Worm (Caenorhabditis elegans) whole organism, L3 larva: ENCODE measurements around the gene Y50E8A.1.

ENCODE experiments used
- R02D3.7 ChIP-seq: fragments of 150-350 bp; optimal IDR thresholded peaks from 2 replicates; lab custom pipeline; 2014; ENCODE audit warnings: missing biosample characterization, missing genetic modification characterization
- ZK546.5 ChIP-seq: sonication (generic microtip); optimal IDR thresholded peaks from 2 replicates; lab custom pipeline; 2017; ENCODE audit warnings: missing biosample characterization, missing genetic modification characterization
- aly-2 ChIP-seq: fragments of 150-350 bp; optimal IDR thresholded peaks from 2 replicates; lab custom pipeline; 2014; ENCODE audit warnings: missing biosample characterization, missing genetic modification characterization
- ama-1 ChIP-seq: fragments of 150-350 bp; optimal IDR thresholded peaks from 2 replicates; lab custom pipeline; 2018
- ceh-28 ChIP-seq: fragments of 150-350 bp; optimal IDR thresholded peaks from 2 replicates; lab custom pipeline; 2014; ENCODE audit warnings: missing biosample characterization, missing genetic modification reagents, missing genetic modification characterization
- ceh-82 ChIP-seq: fragments of 150-350 bp; optimal IDR thresholded peaks from 2 replicates; lab custom pipeline; 2014; ENCODE audit warnings: missing biosample characterization, missing genetic modification characterization
- ceh-9 ChIP-seq: sonication (generic microtip); optimal IDR thresholded peaks from 2 replicates; lab custom pipeline; 2018; ENCODE audit warnings: missing biosample characterization, missing genetic modification characterization
- daf-12 ChIP-seq: fragments of 150-350 bp; optimal IDR thresholded peaks from 2 replicates; lab custom pipeline; 2014; ENCODE audit warnings: missing biosample characterization, missing genetic modification reagents, missing genetic modification characterization
- egl-27 ChIP-seq: sonication (generic microtip); optimal IDR thresholded peaks from 4 replicates; lab custom pipeline; 2017; ENCODE audit warnings: missing biosample characterization, missing genetic modification reagents, missing genetic modification characterization
- egl-5 ChIP-seq: fragments of 150-350 bp; optimal IDR thresholded peaks from 2 replicates; lab custom pipeline; 2017; ENCODE audit warnings: missing biosample characterization, missing genetic modification reagents, missing genetic modification characterization, inconsistent platforms
- elt-1 ChIP-seq: fragments of 150-350 bp; optimal IDR thresholded peaks from 2 replicates; lab custom pipeline; 2014; ENCODE audit warnings: missing biosample characterization, missing genetic modification characterization
- elt-2 ChIP-seq: sonication (generic microtip); optimal IDR thresholded peaks from 2 replicates; lab custom pipeline; 2016; ENCODE audit warnings: missing genetic modification reagents, mild to moderate bottlenecking, missing genetic modification characterization, missing compliant biosample characterization
- eor-1 ChIP-seq, 2 experiments: fragments of 150-350 bp; optimal IDR thresholded peaks; 2 replicates each; lab custom pipeline; 2014 to 2018; ENCODE audit warnings: missing biosample characterization in 2 of 2, missing genetic modification characterization in 2 of 2
- fkh-10 ChIP-seq: sonication (generic microtip); optimal IDR thresholded peaks from 2 replicates; lab custom pipeline; 2017; ENCODE audit warnings: missing biosample characterization, missing genetic modification reagents, missing genetic modification characterization
- fkh-2 ChIP-seq: fragments of 150-350 bp; optimal IDR thresholded peaks from 2 replicates; lab custom pipeline; 2014; ENCODE audit warnings: missing biosample characterization, missing genetic modification reagents, missing genetic modification characterization
- fos-1 ChIP-seq: fragments of 150-350 bp; optimal IDR thresholded peaks from 2 replicates; lab custom pipeline; 2014; ENCODE audit warnings: missing biosample characterization, missing genetic modification characterization
- lin-15B ChIP-seq: fragments of 150-350 bp; optimal IDR thresholded peaks from 2 replicates; lab custom pipeline; 2014; ENCODE audit warnings: missing biosample characterization, missing genetic modification characterization
- lin-39 ChIP-seq: fragments of 150-350 bp; optimal IDR thresholded peaks from 2 replicates; lab custom pipeline; 2018; ENCODE audit warnings: missing biosample characterization, missing genetic modification reagents, missing genetic modification characterization
- mdl-1 ChIP-seq: fragments of 150-350 bp; optimal IDR thresholded peaks from 2 replicates; lab custom pipeline; 2014; ENCODE audit warnings: missing biosample characterization, missing genetic modification characterization
- mml-1 ChIP-seq: fragments of 150-350 bp; sonication (generic microtip); optimal IDR thresholded peaks from 3 replicates; lab custom pipeline; 2014; ENCODE audit warnings: missing biosample characterization, missing genetic modification characterization
- nfya-1 ChIP-seq: sonication (generic microtip); optimal IDR thresholded peaks from 2 replicates; lab custom pipeline; 2017; ENCODE audit warnings: missing genetic modification characterization, mild to moderate bottlenecking, missing compliant biosample characterization, antibody characterized with exemption, moderate library complexity; ENCODE audit not compliant: insufficient read depth
- nhr-11 ChIP-seq: fragments of 150-350 bp; optimal IDR thresholded peaks from 2 replicates; lab custom pipeline; 2014; ENCODE audit warnings: missing biosample characterization, missing genetic modification characterization
- nhr-12 ChIP-seq: fragments of 150-350 bp; optimal IDR thresholded peaks from 2 replicates; lab custom pipeline; 2014; ENCODE audit warnings: missing biosample characterization, missing genetic modification characterization
- nhr-23 ChIP-seq: fragments of 150-350 bp; optimal IDR thresholded peaks from 2 replicates; lab custom pipeline; 2014; ENCODE audit warnings: missing biosample characterization, missing genetic modification reagents, missing genetic modification characterization
- nhr-237 ChIP-seq: fragments of 150-350 bp; optimal IDR thresholded peaks from 2 replicates; lab custom pipeline; 2014; ENCODE audit warnings: missing biosample characterization, missing genetic modification characterization
- nhr-25 ChIP-seq: sonication (generic microtip); optimal IDR thresholded peaks from 2 replicates; lab custom pipeline; 2017; ENCODE audit warnings: missing biosample characterization, missing genetic modification characterization
- nhr-28 ChIP-seq: fragments of 150-350 bp; optimal IDR thresholded peaks from 2 replicates; lab custom pipeline; 2014; ENCODE audit warnings: missing biosample characterization, missing genetic modification characterization
- nhr-43 ChIP-seq: sonication (generic microtip); optimal IDR thresholded peaks from 2 replicates; lab custom pipeline; 2016; ENCODE audit warnings: mild to moderate bottlenecking, missing genetic modification characterization, missing compliant biosample characterization; ENCODE audit not compliant: poor library complexity, severe bottlenecking
- nhr-67 ChIP-seq: fragments of 150-350 bp; optimal IDR thresholded peaks from 2 replicates; lab custom pipeline; 2014; ENCODE audit warnings: missing biosample characterization, missing genetic modification characterization
- nhr-77 ChIP-seq: fragments of 150-350 bp; optimal IDR thresholded peaks from 2 replicates; lab custom pipeline; 2014; ENCODE audit warnings: missing biosample characterization, missing genetic modification characterization
- pha-4 ChIP-seq: fragments of 150-350 bp; optimal IDR thresholded peaks from 2 replicates; lab custom pipeline; 2014; ENCODE audit warnings: missing biosample characterization, missing genetic modification reagents, missing genetic modification characterization
- pqm-1 ChIP-seq: fragments of 150-350 bp; optimal IDR thresholded peaks from 2 replicates; lab custom pipeline; 2017; ENCODE audit warnings: missing biosample characterization, missing genetic modification characterization, inconsistent platforms
- sea-2 ChIP-seq: fragments of 150-350 bp; sonication (generic microtip); optimal IDR thresholded peaks from 4 replicates; lab custom pipeline; 2014; ENCODE audit warnings: missing biosample characterization, missing genetic modification reagents, missing genetic modification characterization
- skn-1 ChIP-seq: fragments of 150-350 bp; optimal IDR thresholded peaks from 2 replicates; lab custom pipeline; 2014; ENCODE audit warnings: missing biosample characterization, missing genetic modification characterization
- snpc-4 ChIP-seq: fragments of 150-350 bp; optimal IDR thresholded peaks from 2 replicates; lab custom pipeline; 2014; ENCODE audit warnings: missing biosample characterization, missing genetic modification characterization
- tbx-2 ChIP-seq: sonication (generic microtip); optimal IDR thresholded peaks from 2 replicates; lab custom pipeline; 2016; ENCODE audit warnings: mild to moderate bottlenecking, missing genetic modification characterization, missing compliant biosample characterization
- unc-39 ChIP-seq: sonication (generic microtip); optimal IDR thresholded peaks from 4 replicates; lab custom pipeline; 2017; ENCODE audit warnings: missing biosample characterization, missing genetic modification characterization
- unc-62 ChIP-seq: fragments of 150-350 bp; sonication (generic microtip); optimal IDR thresholded peaks from 4 replicates; lab custom pipeline; 2014; ENCODE audit warnings: missing biosample characterization, missing genetic modification reagents, missing genetic modification characterization
- zag-1 ChIP-seq: fragments of 150-350 bp; optimal IDR thresholded peaks from 2 replicates; lab custom pipeline; 2014; ENCODE audit warnings: missing biosample characterization, missing genetic modification characterization
- ztf-11 ChIP-seq: fragments of 150-350 bp; optimal IDR thresholded peaks from 2 replicates; lab custom pipeline; 2014; ENCODE audit warnings: missing biosample characterization, missing genetic modification characterization
- ztf-4 ChIP-seq: fragments of 150-350 bp; optimal IDR thresholded peaks from 2 replicates; lab custom pipeline; 2014; ENCODE audit warnings: missing biosample characterization, missing genetic modification characterization

Y50E8A.1 gene

DNA sequence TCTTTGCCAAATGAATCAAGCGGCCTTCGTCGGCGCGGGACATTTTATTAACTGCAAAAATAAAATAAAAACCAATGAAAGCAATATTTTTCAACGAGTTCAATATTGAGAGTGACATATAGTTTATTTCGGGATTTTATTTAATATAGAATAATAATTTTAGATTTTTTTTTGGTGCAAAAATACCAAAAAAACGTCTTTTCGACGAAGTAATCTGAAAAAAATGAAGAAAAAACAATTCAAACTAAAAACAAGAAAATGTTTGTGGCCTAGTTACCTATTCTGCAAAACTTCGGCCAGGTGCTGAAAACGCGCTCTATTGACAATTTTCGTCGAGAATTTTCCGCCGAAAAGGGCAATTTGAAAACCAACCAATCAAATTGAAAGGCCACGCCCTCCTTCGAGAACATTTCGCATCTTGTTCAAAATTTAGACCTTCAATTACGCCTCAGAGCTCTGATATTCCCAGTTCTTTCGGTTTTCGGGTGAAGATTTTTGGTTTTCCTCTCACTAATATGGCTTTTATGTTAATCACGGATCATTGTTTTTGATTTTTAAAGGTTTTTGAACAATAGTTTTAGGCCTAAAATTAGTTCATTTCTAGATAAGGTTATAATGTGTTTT is 41.1 kb upstream of the Y50E8A.1 start, which contains the start of gene C47E8.4 (continued):
- TF ChIP-seq fos-1 (tag; lab: Kevin White, UChicago) (peak; percentile 67), unc-39 (tag; lab: Kevin White, UChicago) (no peak), mml-1 (no peak), nhr-28 (tag; lab: Kevin White, UChicago) (peak; percentile 61), fkh-10 (GFP tag; lab: Kevin White, UChicago) (peak; percentile 98)

- TF ChIP-seq ceh-9 (tag; lab: Kevin White, UChicago) = no peak
- peak; percentile 3 for TF ChIP-seq snpc-4 (tag; lab: Kevin White, UChicago)
- no peak for TF ChIP-seq nhr-43 (tag; lab: Kevin White, UChicago)
- TF ChIP-seq nhr-237 (tag; lab: Kevin White, UChicago) = no peak
- no peak for TF ChIP-seq unc-62 (GFP tag; lab: Kevin White, UChicago)
- no peak for TF ChIP-seq pqm-1 (tag; lab: Kevin White, UChicago)
- no peak for TF ChIP-seq nhr-67 (tag; lab: Kevin White, UChicago)
- no peak for TF ChIP-seq tbx-2 (tag; lab: Kevin White, UChicago)
- TF ChIP-seq nhr-25 = peak; percentile 11
- no peak for TF ChIP-seq nhr-11
- no peak for TF ChIP-seq nhr-12 (tag; lab: Kevin White, UChicago)
- no peak for TF ChIP-seq nhr-77 (tag; lab: Kevin White, UChicago)
- TF ChIP-seq fos-1 (tag; lab: Kevin White, UChicago) = no peak
- no peak for TF ChIP-seq lin-39 (tag; lab: Kevin White, UChicago)
- TF ChIP-seq daf-12 = no peak
- peak; percentile 93 for TF ChIP-seq ama-1 (lab: Kevin White, UChicago)
- TF ChIP-seq ztf-11 (tag; lab: Kevin White, UChicago) = no peak
- no peak for TF ChIP-seq ceh-28
- no peak for TF ChIP-seq elt-1 (tag; lab: Kevin White, UChicago)
- no peak for TF ChIP-seq aly-2 (tag; lab: Kevin White, UChicago)
- no peak for TF ChIP-seq mml-1
Measured at ce11 chrV:14686231-14687105, 40.2 kb upstream of the Y50E8A.1 start.

DNA sequence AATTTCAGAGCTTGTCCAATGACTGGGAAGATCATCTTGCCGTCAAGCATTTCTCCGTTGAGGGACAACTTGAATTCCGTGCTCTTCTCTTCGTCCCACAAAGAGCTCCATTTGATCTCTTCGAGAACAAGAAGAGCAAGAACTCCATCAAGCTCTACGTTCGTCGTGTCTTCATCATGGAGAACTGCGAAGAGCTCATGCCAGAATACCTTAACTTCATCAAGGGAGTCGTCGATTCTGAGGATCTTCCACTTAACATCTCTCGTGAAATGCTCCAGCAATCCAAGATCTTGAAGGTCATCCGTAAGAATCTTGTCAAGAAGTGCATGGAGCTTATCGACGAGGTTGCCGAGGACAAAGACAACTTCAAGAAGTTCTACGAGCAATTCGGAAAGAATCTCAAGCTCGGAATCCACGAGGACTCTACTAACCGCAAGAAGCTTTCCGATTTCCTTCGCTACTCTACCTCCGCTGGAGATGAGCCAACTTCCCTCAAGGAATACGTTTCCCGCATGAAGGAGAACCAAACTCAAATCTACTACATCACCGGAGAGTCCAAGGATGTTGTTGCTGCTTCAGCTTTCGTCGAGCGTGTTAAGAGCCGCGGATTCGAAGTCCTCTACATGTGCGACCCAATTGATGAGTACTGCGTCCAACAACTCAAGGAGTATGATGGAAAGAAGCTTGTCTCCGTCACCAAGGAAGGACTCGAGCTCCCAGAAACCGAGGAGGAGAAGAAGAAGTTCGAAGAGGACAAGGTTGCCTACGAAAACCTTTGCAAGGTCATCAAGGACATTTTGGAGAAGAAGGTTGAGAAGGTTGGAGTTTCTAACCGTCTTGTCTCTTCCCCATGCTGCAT is 39.4 kb upstream of the Y50E8A.1 start:
- TF ChIP-seq pqm-1 (tag; lab: Kevin White, UChicago) = no peak
- TF ChIP-seq lin-15B (tag; lab: Kevin White, UChicago) = no peak
- TF ChIP-seq lin-39 (tag; lab: Kevin White, UChicago) = no peak
- TF ChIP-seq zag-1 (tag; lab: Kevin White, UChicago) = no peak
- no peak for TF ChIP-seq unc-62 (GFP tag; lab: Kevin White, UChicago)
- TF ChIP-seq elt-1 (tag; lab: Kevin White, UChicago) = no peak
- TF ChIP-seq eor-1 (tag; optimal IDR thresholded peaks at IDR 0.05; lab: Kevin White, UChicago) = no peak
- no peak for TF ChIP-seq egl-27 (tag; lab: Kevin White, UChicago)
- TF ChIP-seq ZK546.5 (tag; lab: Kevin White, UChicago) = no peak
- TF ChIP-seq R02D3.7 (tag; lab: Kevin White, UChicago) = no peak
- no peak for TF ChIP-seq nhr-28 (tag; lab: Kevin White, UChicago)
- no peak for TF ChIP-seq nhr-12 (tag; lab: Kevin White, UChicago)
- no peak for TF ChIP-seq ceh-28
- TF ChIP-seq pha-4 (tag; lab: Kevin White, UChicago) = peak; percentile 16
- peak; percentile 25 for TF ChIP-seq nfya-1 (tag; lab: Kevin White, UChicago)
- no peak for TF ChIP-seq skn-1 (tag; lab: Kevin White, UChicago)
- no peak for TF ChIP-seq ceh-9 (tag; lab: Kevin White, UChicago)
- no peak for TF ChIP-seq nhr-77 (tag; lab: Kevin White, UChicago)
- no peak for TF ChIP-seq aly-2 (tag; lab: Kevin White, UChicago)
- TF ChIP-seq fkh-2 (tag; lab: Kevin White, UChicago) = no peak
- no peak for TF ChIP-seq ceh-82
- no peak for TF ChIP-seq egl-5 (tag; lab: Kevin White, UChicago)
- TF ChIP-seq ztf-11 (tag; lab: Kevin White, UChicago) = no peak
- no peak for TF ChIP-seq sea-2
- TF ChIP-seq ama-1 (lab: Kevin White, UChicago) = peak; percentile 91
- TF ChIP-seq unc-39 (tag; lab: Kevin White, UChicago) = no peak
- TF ChIP-seq elt-2 (tag; lab: Kevin White, UChicago) = no peak
- TF ChIP-seq fos-1 (tag; lab: Kevin White, UChicago) = no peak
- TF ChIP-seq fkh-10 (GFP tag; lab: Kevin White, UChicago) = no peak
- TF ChIP-seq nhr-67 (tag; lab: Kevin White, UChicago) = no peak
- TF ChIP-seq tbx-2 (tag; lab: Kevin White, UChicago) = no peak
- TF ChIP-seq ztf-4 = peak; percentile 5
- TF ChIP-seq nhr-23 (tag; lab: Kevin White, UChicago) = no peak
- no peak for TF ChIP-seq mdl-1
